Worm (Caenorhabditis elegans) whole organism, L3 larva: ENCODE data around the gene T05B4.10.

Experiments
- egl-5 ChIP-seq: fragments of 150-350 bp; optimal IDR thresholded peaks from 2 replicates; lab custom pipeline; 2017; ENCODE audit warnings: missing biosample characterization, missing genetic modification reagents, missing genetic modification characterization, inconsistent platforms
- sea-2 ChIP-seq: fragments of 150-350 bp; sonication (generic microtip); optimal IDR thresholded peaks from 4 replicates; lab custom pipeline; 2014; ENCODE audit warnings: missing biosample characterization, missing genetic modification reagents, missing genetic modification characterization
- snpc-4 ChIP-seq: fragments of 150-350 bp; optimal IDR thresholded peaks from 2 replicates; lab custom pipeline; 2014; ENCODE audit warnings: missing biosample characterization, missing genetic modification characterization

DNA sequence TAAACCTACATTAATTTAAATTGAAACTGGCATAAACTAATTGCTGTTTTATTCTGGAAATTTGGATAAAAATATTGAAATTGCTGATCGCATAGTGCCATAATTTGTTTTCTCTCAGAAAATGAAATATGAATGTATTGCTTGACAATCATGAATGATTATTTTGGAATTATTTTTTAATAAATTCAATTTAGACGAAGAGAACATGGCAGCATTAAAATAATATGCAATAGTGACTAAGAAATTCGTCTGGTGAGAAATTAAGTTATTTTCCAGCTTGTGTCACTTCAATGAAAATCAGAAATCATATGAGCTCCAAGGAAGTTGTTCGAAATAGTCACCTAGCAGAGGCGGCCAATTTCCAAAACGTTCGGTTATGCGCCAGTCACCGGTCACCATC is 5.9 kb downstream of the T05B4.10 start, which contains the start of gene srw-133:
- TF ChIP-seq egl-5 (tag; lab: Kevin White, UChicago) (no peak), snpc-4 (no peak), sea-2 (no peak)
